Fruit fly (Drosophila melanogaster) whole organism: ENCODE measurements around the gene Trm7-32.

Source experiments
- Dll ChIP-seq: fragments of >200 bp; optimal IDR thresholded peaks from 2 replicates; lab custom pipeline; 2017
- EcR ChIP-seq, 2 experiments: fragments of >200 bp; optimal IDR thresholded peaks; 2 replicates each; lab custom pipeline; 2017; ENCODE audit warnings: missing biosample characterization in 2 of 2, missing genetic modification characterization in 2 of 2, missing genetic modification reagents in 2 of 2
- pan ChIP-seq: fragments of >200 bp; optimal IDR thresholded peaks from 2 replicates; lab custom pipeline; 2017
- usp ChIP-seq: fragments of >200 bp; optimal IDR thresholded peaks from 2 replicates; lab custom pipeline; 2017; ENCODE audit warnings: missing biosample characterization, missing genetic modification characterization, mixed read lengths

DNA sequence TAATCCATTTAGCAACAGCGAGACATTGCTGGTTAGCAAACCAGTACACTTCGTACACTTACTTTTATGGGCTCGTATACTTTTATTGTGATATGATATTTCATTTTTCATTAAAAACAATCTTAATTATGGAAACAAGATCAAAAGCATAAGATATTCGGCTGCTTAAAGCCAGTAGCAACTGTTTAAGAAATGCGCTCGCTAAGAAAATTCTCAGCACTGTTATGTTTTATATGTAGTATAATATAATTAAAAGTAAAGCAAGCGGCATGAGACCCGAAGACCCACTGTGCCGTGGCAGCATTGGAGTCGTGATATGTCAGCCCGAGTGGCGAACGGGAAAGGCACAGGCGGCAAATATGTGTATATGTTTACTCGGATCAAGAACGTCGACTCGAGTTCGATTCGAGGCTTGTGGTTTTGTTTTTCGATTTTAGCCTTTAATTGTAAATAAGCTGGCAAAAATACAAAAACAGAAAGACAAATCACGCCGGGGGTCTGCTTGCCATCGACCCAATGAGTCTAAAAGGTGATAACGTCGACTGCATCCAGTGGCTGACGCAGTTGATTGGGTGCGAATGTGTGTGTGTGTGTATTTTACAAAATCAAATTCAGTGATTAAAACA is 21.5 kb upstream of the Trm7-32 start:
- no peak for TF ChIP-seq Dll (lab: Kevin White, UChicago)
- TF ChIP-seq EcR (GFP tag; optimal IDR thresholded peaks at IDR 0.05; lab: Kevin White, UChicago): no peak
- no peak for TF ChIP-seq pan (lab: Kevin White, UChicago)
- no peak for TF ChIP-seq usp (GFP tag; lab: Kevin White, UChicago)
